Fruit fly (Drosophila melanogaster) S2 (cell line): ENCODE measurements around the gene AspRS-m.

Experiments
- CG8478 ChIP-seq: fragments of >200 bp; optimal IDR thresholded peaks from 2 replicates; lab custom pipeline; 2018
- CTCF ChIP-seq, 2 experiments: fragments of >200 bp; optimal IDR thresholded peaks; 2 replicates each; lab custom pipeline; 2018

DNA sequence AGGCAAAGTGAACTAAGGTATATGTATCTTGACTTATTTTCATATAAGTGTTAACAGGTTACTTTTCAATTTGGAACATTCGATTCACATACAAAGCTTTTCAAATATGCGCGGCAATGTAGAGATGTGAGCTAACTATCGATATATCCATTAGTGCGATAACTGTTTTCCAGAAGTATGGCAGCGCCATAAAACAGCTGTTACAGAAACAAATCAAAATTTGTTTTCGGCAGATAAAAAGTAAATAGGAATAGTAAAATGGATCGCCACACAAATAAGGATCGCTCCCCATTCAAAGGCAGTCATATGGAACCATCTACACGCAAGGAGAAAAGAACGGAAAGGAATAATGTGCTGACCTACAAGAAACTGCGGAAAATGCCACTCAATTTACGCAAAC lies 52.4 kb downstream of the AspRS-m start, which contains the start of the genes CG32832, CG31743 and CG34313:
- no peak for TF ChIP-seq CG8478
- no peak for TF ChIP-seq CTCF (optimal IDR thresholded peaks at IDR 0.05; lab: Kevin White, UChicago)
